Worm (Caenorhabditis elegans): ENCODE measurements around the gene C37H5.13.

Gene C37H5.13

DNA sequence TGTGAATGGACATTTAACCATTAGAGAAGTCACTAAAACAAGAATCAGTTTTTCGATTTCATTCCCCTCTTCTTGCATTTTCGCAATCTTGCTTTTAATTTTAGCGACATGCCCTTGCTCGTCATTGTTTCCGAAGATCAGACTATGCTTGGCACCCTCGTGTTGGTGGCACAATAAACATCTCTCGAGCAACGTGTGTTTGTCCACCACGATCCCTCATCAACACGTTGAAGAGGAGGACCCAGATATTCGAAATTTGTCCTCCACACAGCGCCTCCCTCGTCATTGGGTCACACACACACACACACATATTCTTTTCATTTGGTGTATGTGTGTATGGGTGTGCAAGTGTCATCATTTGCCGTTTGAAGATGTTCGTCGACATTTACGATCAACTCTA is 2.6 kb upstream of the C37H5.13 start, which contains the start of gene srd-32:
TSS of gene srd-32 (plus strand) at position 301 of the 400 bp plus-strand sequence.
- TF ChIP-seq lsl-1 (GFP tag; optimal IDR thresholded peaks at IDR 0.05) (no peak), mxl-1 (tag; optimal IDR thresholded peaks at IDR 0.05) (no peak), athp-1 (tag; optimal IDR thresholded peaks at IDR 0.05) (no peak), lag-1 (GFP tag; IDR thresholded peaks at IDR 0.05) (no peak), D2030.7 (GFP tag; IDR thresholded peaks at IDR 0.05) (no peak), ama-1 (optimal IDR thresholded peaks at IDR 0.05) (no peak), ama-1 (GFP tag; optimal IDR thresholded peaks at IDR 0.05) (no peak), nhr-27 (tag; optimal IDR thresholded peaks at IDR 0.05) (no peak), K11D2.4 (GFP tag; IDR thresholded peaks at IDR 0.05) (no peak), tbp1 (GFP tag; optimal IDR thresholded peaks at IDR 0.05) (no peak), zim-3 (tag; optimal IDR thresholded peaks at IDR 0.05) (no peak), mcd-1 (GFP tag; IDR thresholded peaks at IDR 0.05) (no peak), ztf-22 (GFP tag; optimal IDR thresholded peaks at IDR 0.05) (no peak), ztf-25 (GFP tag; IDR thresholded peaks at IDR 0.05) (no peak), C06A6.2 (GFP tag; conservative IDR thresholded peaks at IDR 0.05) (no peak)

DNA sequence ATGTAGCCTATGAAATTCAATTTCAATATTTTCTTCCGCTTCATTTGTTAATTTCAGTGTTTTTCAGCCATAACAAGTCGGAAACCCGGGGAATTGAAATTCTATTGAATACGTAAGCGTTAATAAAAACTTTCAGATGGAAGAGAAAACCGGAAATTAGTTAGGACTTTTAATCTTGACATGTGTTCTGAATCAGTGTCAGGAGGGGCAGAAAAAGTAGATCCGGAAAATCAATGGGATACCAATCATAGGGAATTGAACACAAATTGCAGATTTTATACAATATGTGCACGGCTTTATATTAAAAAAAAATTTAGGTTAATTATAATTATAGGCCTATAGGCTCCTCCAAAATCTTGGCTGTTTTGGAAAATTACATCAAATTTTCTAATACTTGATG is 1.6 kb upstream of the C37H5.13 start:
- TF ChIP-seq dpl-1 (GFP tag; optimal IDR thresholded peaks at IDR 0.05), result no peak
- TF ChIP-seq ets-4 (GFP tag; optimal IDR thresholded peaks at IDR 0.05), result no peak
- no peak for TF ChIP-seq let-526 (GFP tag; IDR thresholded peaks at IDR 0.05)
- TF ChIP-seq snpc-4 (GFP tag; optimal IDR thresholded peaks at IDR 0.05), result no peak
- no peak for TF ChIP-seq snpc-4 (tag; optimal IDR thresholded peaks at IDR 0.05)
- TF ChIP-seq F49E8.2 (tag; optimal IDR thresholded peaks at IDR 0.05; ENCODE audit: insufficient read depth), result no peak
- TF ChIP-seq ztf-3 (GFP tag; optimal IDR thresholded peaks at IDR 0.05), result no peak
- no peak for TF ChIP-seq ztf-26 (tag; optimal IDR thresholded peaks at IDR 0.05)
- no peak for TF ChIP-seq Y95B8A.8 (GFP tag; IDR thresholded peaks at IDR 0.05)
- TF ChIP-seq F33H1.4 (GFP tag; IDR thresholded peaks at IDR 0.05), result no peak
- TF ChIP-seq lin-54 (GFP tag; optimal IDR thresholded peaks at IDR 0.05), result no peak

DNA sequence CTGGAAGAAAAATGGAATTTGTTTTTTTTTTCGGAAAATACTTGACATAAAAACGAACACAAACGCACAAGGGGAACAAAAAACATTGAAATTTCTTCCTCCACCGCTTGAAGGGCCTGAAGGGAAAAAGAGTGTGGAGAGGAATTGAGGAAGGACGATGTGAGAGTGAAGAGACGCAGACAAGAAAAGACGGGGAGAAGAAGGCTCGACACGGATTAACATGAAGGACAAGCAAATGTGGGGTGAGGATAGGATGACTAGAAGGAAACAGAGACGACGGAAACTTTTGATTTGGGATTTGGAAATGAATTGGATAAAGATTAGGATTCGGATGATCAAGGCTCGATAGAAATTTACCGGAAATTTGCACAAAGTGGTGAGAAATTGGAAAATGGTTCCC is 2.2 kb downstream of the C37H5.13 start:
- TF ChIP-seq ztf-26 (tag; optimal IDR thresholded peaks at IDR 0.05) (no peak), lin-35 (GFP tag; optimal IDR thresholded peaks at IDR 0.05) (peak in 1 of 3 experiments; percentile 11), akir-1 (GFP tag; optimal IDR thresholded peaks at IDR 0.05) (no peak), hmg-1.2 (GFP tag; IDR thresholded peaks at IDR 0.05) (peak; percentile 40; the same call in 1 of the 2 replicates), sdz-38 (tag; optimal IDR thresholded peaks at IDR 0.05) (no peak), nhr-120 (GFP tag; IDR thresholded peaks at IDR 0.05) (no peak), Y95B8A.8 (GFP tag; IDR thresholded peaks at IDR 0.05) (no peak), tbx-9 (tag; optimal IDR thresholded peaks at IDR 0.05; ENCODE audit: borderline replicate concordance) (no peak)

DNA sequence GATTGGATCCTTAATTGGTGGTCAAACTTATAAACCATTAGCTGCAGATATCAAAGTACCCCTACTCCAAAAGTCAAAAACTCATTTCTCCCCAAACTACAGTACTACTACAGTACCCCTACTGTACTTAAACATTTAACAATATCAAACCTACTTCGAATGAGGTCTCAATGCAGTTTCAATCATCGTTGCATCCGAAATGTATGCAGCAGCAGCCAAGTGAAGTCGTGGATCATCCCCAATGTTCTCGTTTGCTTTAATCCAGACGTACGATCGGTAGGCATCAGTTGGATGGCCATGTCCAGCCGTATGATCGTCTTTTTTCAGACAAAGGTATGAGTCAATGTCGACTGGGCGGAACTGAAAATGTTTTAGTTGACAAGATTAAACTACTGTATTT is 5.2 kb downstream of the C37H5.13 start:
- TF ChIP-seq lin-26 (GFP tag; IDR thresholded peaks at IDR 0.05) (no peak), ztf-3 (GFP tag; optimal IDR thresholded peaks at IDR 0.05) (no peak), ztf-18 (tag; optimal IDR thresholded peaks at IDR 0.05) (no peak), lag-1 (GFP tag; IDR thresholded peaks at IDR 0.05) (no peak), cebp-1 (GFP tag; IDR thresholded peaks at IDR 0.05) (no peak), cebp-1 (tag; optimal IDR thresholded peaks at IDR 0.05) (no peak)

Data from whole organism, young adult.